Fruit fly (Drosophila melanogaster) whole organism, pupa: ENCODE results near the gene CG33490.

Experiments
- CG10348 ChIP-seq: fragments of 200-800 bp; sonication (Bioruptor generic); IDR thresholded peaks from 2 replicates; pipeline ENCODE4 v1.3.6; 2022; ENCODE audit warnings: missing biosample characterization, missing genetic modification characterization
- CG14655 ChIP-seq: fragments of 200-800 bp; sonication (Bioruptor generic); optimal IDR thresholded peaks from 3 replicates; lab custom pipeline; 2017; ENCODE audit warnings: mild to moderate bottlenecking, missing biosample characterization, missing genetic modification reagents, missing genetic modification characterization
- CG17806 ChIP-seq: fragments of 200-800 bp; sonication (Bioruptor generic); optimal IDR thresholded peaks from 2 replicates; lab custom pipeline; 2018; ENCODE audit warnings: missing biosample characterization, mild to moderate bottlenecking, missing genetic modification characterization, moderate library complexity
- CG34367 ChIP-seq: fragments of 200-800 bp; sonication (Bioruptor generic); optimal IDR thresholded peaks from 2 replicates; lab custom pipeline; 2018; ENCODE audit warnings: missing biosample characterization, mild to moderate bottlenecking, missing genetic modification characterization
- CG4496 ChIP-seq: fragments of 200-800 bp; sonication (Bioruptor generic); IDR thresholded peaks from 3 replicates; pipeline ENCODE4 v1.3.6; 2022; ENCODE audit warnings: missing biosample characterization, missing genetic modification characterization
- EcR ChIP-seq: fragments of 200-800 bp; sonication (Bioruptor generic); optimal IDR thresholded peaks from 3 replicates; lab custom pipeline; 2019; ENCODE audit warnings: missing biosample characterization, missing genetic modification characterization, mild to moderate bottlenecking, moderate library complexity, missing genetic modification reagents
- Ets98B ChIP-seq: fragments of 200-800 bp; sonication (Bioruptor generic); IDR thresholded peaks from 2 replicates; pipeline ENCODE4 v1.3.6; 2022; ENCODE audit warnings: missing biosample characterization, missing genetic modification characterization
- Pif1A ChIP-seq: fragments of 200-800 bp; sonication (Bioruptor generic); optimal IDR thresholded peaks from 3 replicates; lab custom pipeline; 2016; ENCODE audit warnings: missing biosample characterization, missing genetic modification characterization
- fd96Ca ChIP-seq: fragments of 200-800 bp; sonication (Bioruptor generic); IDR thresholded peaks from 3 replicates; pipeline ENCODE4 v1.3.6; 2022; ENCODE audit warnings: missing biosample characterization, missing genetic modification characterization
- rn ChIP-seq: fragments of 200-800 bp; sonication (Bioruptor generic); IDR thresholded peaks from 2 replicates; pipeline ENCODE4 v1.3.6; 2022; ENCODE audit warnings: missing biosample characterization, missing genetic modification characterization

- TF ChIP-seq Ets98B (GFP tag; lab: Robert Waterston, UW) (no peak), CG14655 (GFP tag; lab: Kevin White, UChicago) (no peak), Pif1A (GFP tag; lab: Kevin White, UChicago) (no peak), fd96Ca (no peak), CG10348 (GFP tag; lab: Robert Waterston, UW) (no peak), EcR (GFP tag; lab: Kevin White, UChicago) (no peak), CG4496 (GFP tag; lab: Robert Waterston, UW) (no peak), rn (GFP tag; lab: Robert Waterston, UW) (no peak), CG17806 (tag; lab: Kevin White, UChicago) (no peak), CG34367 (no peak)
Observed at dm6 chr3L:11553672-11554068, 20.8 kb downstream of the CG33490 start.
